Fruit fly (Drosophila melanogaster) S2 (cell line): ENCODE results near the gene Ccp84Aa.

ENCODE experiments used
- CG8478 ChIP-seq: fragments of >200 bp; optimal IDR thresholded peaks from 2 replicates; lab custom pipeline; 2018
- CTCF ChIP-seq, 2 experiments: fragments of >200 bp; optimal IDR thresholded peaks; 2 replicates each; lab custom pipeline; 2018

dm6 chr3R:6726119-6726518, 22.2 kb downstream of the Ccp84Aa start:
- TF ChIP-seq CG8478 (lab: Kevin White, UChicago) (no peak), CTCF (optimal IDR thresholded peaks at IDR 0.05; lab: Kevin White, UChicago) (no peak)
